Worm (Caenorhabditis elegans) whole organism, L1 larva: ENCODE data around the gene M05D6.3.

Experiments used
- C04F5.9 ChIP-seq: sonication (generic microtip); optimal IDR thresholded peaks from 2 replicates; lab custom pipeline; 2016; ENCODE audit warnings: missing genetic modification characterization, missing compliant biosample characterization
- C34B4.2 ChIP-seq: sonication (generic microtip); optimal IDR thresholded peaks from 2 replicates; lab custom pipeline; 2017; ENCODE audit warnings: mild to moderate bottlenecking, missing genetic modification characterization, missing compliant biosample characterization
- F16B12.6 ChIP-seq: fragments of 150-350 bp; optimal IDR thresholded peaks from 2 replicates; lab custom pipeline; 2014; ENCODE audit warnings: missing biosample characterization, missing genetic modification characterization
- alr-1 ChIP-seq: fragments of 200-800 bp; sonication (Bioruptor generic); optimal IDR thresholded peaks from 2 replicates; lab custom pipeline; 2018; ENCODE audit warnings: borderline replicate concordance, mild to moderate bottlenecking, missing genetic modification characterization, missing compliant biosample characterization
- ama-1 ChIP-seq: fragments of 150-350 bp; optimal IDR thresholded peaks from 2 replicates; lab custom pipeline; 2014
- blmp-1 ChIP-seq: fragments of 150-350 bp; optimal IDR thresholded peaks from 2 replicates; lab custom pipeline; 2014; ENCODE audit warnings: missing biosample characterization, missing genetic modification characterization
- ceh-8 ChIP-seq: fragments of 200-800 bp; sonication (Bioruptor generic); optimal IDR thresholded peaks from 2 replicates; lab custom pipeline; 2018; ENCODE audit warnings: mild to moderate bottlenecking, missing genetic modification characterization, moderate library complexity, missing compliant biosample characterization
- ceh-88 ChIP-seq: fragments of 200-800 bp; sonication (Bioruptor generic); IDR thresholded peaks from 2 replicates; pipeline ENCODE4 v1.3.6; 2022; ENCODE audit warnings: missing genetic modification characterization, missing compliant biosample characterization
- ceh-90 ChIP-seq: sonication (generic microtip); optimal IDR thresholded peaks from 2 replicates; lab custom pipeline; 2016; ENCODE audit warnings: missing genetic modification characterization, missing compliant biosample characterization
- dpl-1 ChIP-seq, 3 experiments: fragments of 150-350 bp in 2 of 3; sonication (generic microtip) in 1 of 3; optimal IDR thresholded peaks; 2 replicates each; lab custom pipeline; 2014 to 2017; ENCODE audit warnings: missing biosample characterization in 3 of 3, missing genetic modification characterization in 3 of 3, missing genetic modification reagents in 3 of 3
- efl-1 ChIP-seq, 4 experiments: fragments of 150-350 bp; optimal IDR thresholded peaks in 3 of 4; peaks in 1 of 4; 1 replicate in 1 of 4; 2 replicates in 3 of 4; lab custom pipeline; 2014; ENCODE audit warnings: missing biosample characterization in 2 of 4, missing genetic modification characterization in 2 of 4, missing genetic modification reagents in 2 of 4
- efl-3 ChIP-seq: fragments of 200-800 bp; sonication (Bioruptor generic); optimal IDR thresholded peaks from 2 replicates; lab custom pipeline; 2018; ENCODE audit warnings: mild to moderate bottlenecking, missing genetic modification characterization, missing compliant biosample characterization
- egl-27 ChIP-seq, 2 experiments: fragments of 150-350 bp in 1 of 2; sonication (generic microtip); optimal IDR thresholded peaks; 3 replicates each; lab custom pipeline; 2017 to 2018; ENCODE audit warnings: missing biosample characterization in 2 of 2, missing genetic modification characterization in 2 of 2, missing genetic modification reagents in 2 of 2
- elt-2 ChIP-seq: sonication (generic microtip); optimal IDR thresholded peaks from 2 replicates; lab custom pipeline; 2016; ENCODE audit warnings: missing genetic modification characterization, mild to moderate bottlenecking, inconsistent platforms, missing compliant biosample characterization, missing genetic modification reagents
- elt-3 ChIP-seq, 6 experiments: fragments of 150-350 bp in 1 of 6; sonication (generic microtip); optimal IDR thresholded peaks; 2 replicates each; lab custom pipeline; 2017 to 2018; ENCODE audit warnings: missing biosample characterization in 6 of 6, missing genetic modification characterization in 6 of 6, inconsistent platforms in 1 of 6
- fkh-10 ChIP-seq: sonication (generic microtip); optimal IDR thresholded peaks from 2 replicates; lab custom pipeline; 2017; ENCODE audit warnings: missing biosample characterization, missing genetic modification reagents, missing genetic modification characterization
- fos-1 ChIP-seq: fragments of 150-350 bp; optimal IDR thresholded peaks from 2 replicates; lab custom pipeline; 2014; ENCODE audit warnings: missing biosample characterization, missing genetic modification characterization
- grh-1 ChIP-seq: fragments of 200-800 bp; sonication (Bioruptor generic); IDR thresholded peaks from 2 replicates; pipeline ENCODE4 v1.3.6; 2022; ENCODE audit warnings: missing genetic modification reagents, missing genetic modification characterization, missing compliant biosample characterization
- hpl-2 ChIP-seq: fragments of 150-350 bp; optimal IDR thresholded peaks from 2 replicates; lab custom pipeline; 2014; ENCODE audit warnings: missing biosample characterization, missing genetic modification reagents, missing genetic modification characterization
- isw-1 ChIP-seq: fragments of 200-800 bp; sonication (Bioruptor generic); IDR thresholded peaks from 2 replicates; pipeline ENCODE4 v1.3.6; 2022; ENCODE audit warnings: missing genetic modification characterization, missing compliant biosample characterization
- jun-1 ChIP-seq: fragments of 150-350 bp; optimal IDR thresholded peaks from 2 replicates; lab custom pipeline; 2014; ENCODE audit warnings: missing biosample characterization, missing genetic modification reagents, missing genetic modification characterization
- lin-13 ChIP-seq: fragments of 150-350 bp; optimal IDR thresholded peaks from 2 replicates; lab custom pipeline; 2014; ENCODE audit warnings: missing biosample characterization, missing genetic modification reagents, missing genetic modification characterization
- lin-15B ChIP-seq: fragments of 150-350 bp; sonication (generic microtip); optimal IDR thresholded peaks from 3 replicates; lab custom pipeline; 2014; ENCODE audit warnings: missing biosample characterization, missing genetic modification characterization
- lir-3 ChIP-seq: sonication (generic microtip); optimal IDR thresholded peaks from 2 replicates; lab custom pipeline; 2016; ENCODE audit warnings: mild to moderate bottlenecking, missing genetic modification characterization, moderate library complexity, missing compliant biosample characterization; ENCODE audit not compliant: poor library complexity
- lsy-2 ChIP-seq, 2 experiments: fragments of 150-350 bp; optimal IDR thresholded peaks; 2 replicates each; lab custom pipeline; 2014; ENCODE audit warnings: missing biosample characterization in 2 of 2, missing genetic modification characterization in 2 of 2
- mab-9 ChIP-seq: fragments of 200-800 bp; sonication (Bioruptor generic); IDR thresholded peaks from 2 replicates; pipeline ENCODE4 v1.3.6; 2022; ENCODE audit warnings: missing genetic modification reagents, missing genetic modification characterization, missing compliant biosample characterization
- mef-2 ChIP-seq: fragments of 150-350 bp; optimal IDR thresholded peaks from 2 replicates; lab custom pipeline; 2014; ENCODE audit warnings: missing biosample characterization, missing genetic modification characterization
- nhr-237 ChIP-seq: fragments of 150-350 bp; optimal IDR thresholded peaks from 2 replicates; lab custom pipeline; 2014; ENCODE audit warnings: missing biosample characterization, missing genetic modification characterization
- nhr-47 ChIP-seq: sonication (generic microtip); optimal IDR thresholded peaks from 2 replicates; lab custom pipeline; 2016; ENCODE audit warnings: mild to moderate bottlenecking, missing genetic modification characterization, moderate library complexity, missing compliant biosample characterization
- nhr-71 ChIP-seq: sonication (generic microtip); optimal IDR thresholded peaks from 2 replicates; lab custom pipeline; 2016; ENCODE audit warnings: mild to moderate bottlenecking, missing genetic modification characterization, moderate library complexity, missing compliant biosample characterization
- nhr-76 ChIP-seq: sonication (generic microtip); optimal IDR thresholded peaks from 2 replicates; lab custom pipeline; 2017; ENCODE audit warnings: missing biosample characterization, missing genetic modification characterization
- nhr-77 ChIP-seq: fragments of 150-350 bp; optimal IDR thresholded peaks from 2 replicates; lab custom pipeline; 2014; ENCODE audit warnings: missing biosample characterization, missing genetic modification characterization
- nhr-84 ChIP-seq: sonication (generic microtip); optimal IDR thresholded peaks from 2 replicates; lab custom pipeline; 2017; ENCODE audit warnings: missing biosample characterization, missing genetic modification characterization
- nhr-85 ChIP-seq: sonication (generic microtip); peaks from one replicate; lab custom pipeline; 2016; ENCODE audit warnings: missing genetic modification characterization, inconsistent platforms, missing compliant biosample characterization
- nhr-90 ChIP-seq: sonication (generic microtip); optimal IDR thresholded peaks from 2 replicates; lab custom pipeline; 2016; ENCODE audit warnings: mild to moderate bottlenecking, missing genetic modification characterization, missing compliant biosample characterization; ENCODE audit not compliant: poor library complexity
- pag-3 ChIP-seq: sonication (generic microtip); optimal IDR thresholded peaks from 2 replicates; lab custom pipeline; 2017; ENCODE audit warnings: missing genetic modification characterization, mild to moderate bottlenecking, missing compliant biosample characterization, antibody characterized with exemption, borderline replicate concordance; ENCODE audit not compliant: insufficient read depth
- pax-3 ChIP-seq: fragments of 200-800 bp; sonication (Bioruptor generic); optimal IDR thresholded peaks from 2 replicates; lab custom pipeline; 2018; ENCODE audit warnings: mild to moderate bottlenecking, missing genetic modification characterization, moderate library complexity, missing compliant biosample characterization
- pqm-1 ChIP-seq: sonication (generic microtip); optimal IDR thresholded peaks from 3 replicates; lab custom pipeline; 2017; ENCODE audit warnings: missing biosample characterization, missing genetic modification characterization
- skn-1 ChIP-seq: fragments of 150-350 bp; optimal IDR thresholded peaks from 2 replicates; lab custom pipeline; 2014; ENCODE audit warnings: missing biosample characterization, missing genetic modification characterization
- snpc-4 ChIP-seq: fragments of 150-350 bp; optimal IDR thresholded peaks from 2 replicates; lab custom pipeline; 2014; ENCODE audit warnings: missing biosample characterization, missing genetic modification characterization
- snu-23 ChIP-seq: sonication (generic microtip); optimal IDR thresholded peaks from 2 replicates; lab custom pipeline; 2016; ENCODE audit warnings: missing genetic modification characterization, missing compliant biosample characterization
- sptf-1 ChIP-seq: fragments of 150-350 bp; optimal IDR thresholded peaks from 2 replicates; lab custom pipeline; 2014; ENCODE audit warnings: missing biosample characterization, missing genetic modification characterization
- sup-37 ChIP-seq: fragments of 200-800 bp; sonication (Bioruptor generic); optimal IDR thresholded peaks from 2 replicates; lab custom pipeline; 2018; ENCODE audit warnings: mild to moderate bottlenecking, missing genetic modification characterization, missing compliant biosample characterization
- swsn-7 ChIP-seq: sonication (generic microtip); optimal IDR thresholded peaks from 2 replicates; lab custom pipeline; 2016; ENCODE audit warnings: missing genetic modification characterization, missing compliant biosample characterization
- tlp-1 ChIP-seq: fragments of 150-350 bp; optimal IDR thresholded peaks from 2 replicates; lab custom pipeline; 2014; ENCODE audit warnings: missing biosample characterization, missing genetic modification characterization
- unc-62 ChIP-seq: fragments of 150-350 bp; optimal IDR thresholded peaks from 2 replicates; lab custom pipeline; 2014; ENCODE audit warnings: missing biosample characterization, missing genetic modification reagents, missing genetic modification characterization
- vab-15 ChIP-seq: sonication (generic microtip); optimal IDR thresholded peaks from 2 replicates; lab custom pipeline; 2017; ENCODE audit warnings: missing genotype, mild to moderate bottlenecking, missing genetic modification characterization, missing compliant biosample characterization
- zip-4 ChIP-seq: fragments of 200-800 bp; sonication (Bioruptor generic); optimal IDR thresholded peaks from 2 replicates; lab custom pipeline; 2018; ENCODE audit warnings: mild to moderate bottlenecking, missing genetic modification characterization, moderate library complexity, missing compliant biosample characterization

Gene M05D6.3

ce11 chrII:8440792-8441191, 34.8 kb upstream of the M05D6.3 start (continued):
- peak; percentile 48 for TF ChIP-seq snu-23 (GFP tag; lab: Kevin White, UChicago)
- peak in 1 of 3 experiments; percentile 1 for TF ChIP-seq dpl-1 (GFP tag; optimal IDR thresholded peaks at IDR 0.05; lab: Kevin White, UChicago)
- TF ChIP-seq mab-9 (GFP tag; lab: Robert Waterston, UW), result no peak

- no peak for TF ChIP-seq efl-3 (GFP tag; lab: Kevin White, UChicago)
- no peak for TF ChIP-seq mef-2 (tag; lab: Kevin White, UChicago)
- TF ChIP-seq F16B12.6, result peak; percentile 0
- no peak for TF ChIP-seq blmp-1 (tag; lab: Kevin White, UChicago)
- TF ChIP-seq ceh-90 (tag; lab: Kevin White, UChicago), result no peak
- no peak for TF ChIP-seq lin-15B (tag; lab: Kevin White, UChicago)
- TF ChIP-seq pqm-1, result no peak
- no peak for TF ChIP-seq elt-2
- TF ChIP-seq nhr-71, result no peak
- TF ChIP-seq efl-1 (optimal IDR thresholded peaks at IDR 0.05; lab: Kevin White, UChicago), result no peak
- TF ChIP-seq efl-1 (GFP tag; optimal IDR thresholded peaks at IDR 0.05 in 1 of 2; lab: Kevin White, UChicago), result peak in 1 of 2 experiments; percentile 91
- no peak for TF ChIP-seq ceh-8
- TF ChIP-seq lsy-2 (tag; optimal IDR thresholded peaks at IDR 0.05; lab: Kevin White, UChicago), result peak in 1 of 2 experiments; percentile 16
- TF ChIP-seq tlp-1 (tag; lab: Kevin White, UChicago), result no peak
- no peak for TF ChIP-seq sup-37 (GFP tag; lab: Kevin White, UChicago)
- TF ChIP-seq pax-3 (tag; lab: Kevin White, UChicago), result no peak
- no peak for TF ChIP-seq pag-3 (tag; lab: Kevin White, UChicago)
- TF ChIP-seq, all 84 proteins: peak for 3
Measured at ce11 chrII:8441519-8441918, 34.1 kb upstream of the M05D6.3 start.

ce11 chrII:8442176-8442575, 33.4 kb upstream of the M05D6.3 start:
- TF ChIP-seq C04F5.9 (no peak), pqm-1 (no peak), pag-3 (tag; lab: Kevin White, UChicago) (no peak), fkh-10 (GFP tag; lab: Kevin White, UChicago) (no peak), fos-1 (tag; lab: Kevin White, UChicago) (no peak), sptf-1 (tag; lab: Kevin White, UChicago) (no peak), egl-27 (tag; optimal IDR thresholded peaks at IDR 0.05; lab: Kevin White, UChicago) (no peak), nhr-77 (tag; lab: Kevin White, UChicago) (no peak), nhr-76 (tag; lab: Kevin White, UChicago) (no peak), C34B4.2 (tag; lab: Kevin White, UChicago) (no peak), isw-1 (GFP tag; lab: Robert Waterston, UW) (peak; percentile 8; the same call in 1 of the 2 replicates), skn-1 (tag; lab: Kevin White, UChicago) (peak; percentile 9), hpl-2 (GFP tag; lab: Kevin White, UChicago) (no peak), grh-1 (no peak), nhr-84 (no peak), lin-13 (GFP tag; lab: Kevin White, UChicago) (peak; percentile 8), lir-3 (tag; lab: Kevin White, UChicago) (no peak), nhr-85 (tag; lab: Kevin White, UChicago) (peak; percentile 82), snu-23 (GFP tag; lab: Kevin White, UChicago) (peak; percentile 54), jun-1 (tag; lab: Kevin White, UChicago) (peak; percentile 26), vab-15 (no peak), snpc-4 (tag; lab: Kevin White, UChicago) (peak; percentile 24), mef-2 (tag; lab: Kevin White, UChicago) (no peak), nhr-90 (tag; lab: Kevin White, UChicago) (peak; percentile 42), elt-2 (no peak), swsn-7 (tag; lab: Kevin White, UChicago) (peak; percentile 47), alr-1 (tag; lab: Kevin White, UChicago) (no peak), nhr-237 (no peak), ama-1 (lab: Kevin White, UChicago) (no peak), elt-3 (tag; optimal IDR thresholded peaks at IDR 0.05; lab: Kevin White, UChicago) (peak in 2 of 6 experiments; percentile 9 to 46), zip-4 (GFP tag; lab: Kevin White, UChicago) (no peak), ceh-88 (no peak), sup-37 (GFP tag; lab: Kevin White, UChicago) (no peak), mab-9 (GFP tag; lab: Robert Waterston, UW) (no peak), F16B12.6 (peak; percentile 90), nhr-47 (tag; lab: Kevin White, UChicago) (peak; percentile 63), unc-62 (no peak)
